Worm (Caenorhabditis elegans) whole organism, young adult: Measurements from ENCODE around the gene Y51H7C.10.

Experiments
- F57A8.1 ChIP-seq: fragments of 200-800 bp; sonication (Bioruptor generic); optimal IDR thresholded peaks from 2 replicates; lab custom pipeline; 2018; ENCODE audit warnings: mild to moderate bottlenecking, missing genetic modification characterization, moderate library complexity, missing compliant biosample characterization
- ama-1 ChIP-seq, 3 experiments: fragments of 150-350 bp in 1 of 3; sonication (generic microtip) in 2 of 3; optimal IDR thresholded peaks; 2 replicates each; lab custom pipeline; 2014 to 2018; ENCODE audit warnings: missing biosample characterization in 2 of 3, missing genetic modification characterization in 2 of 3, missing genetic modification reagents in 2 of 3
- attf-3 ChIP-seq: fragments of 200-800 bp; sonication (Bioruptor generic); conservative IDR thresholded peaks from 2 replicates; pipeline ENCODE4 v1.3.6; 2022; ENCODE audit warnings: missing genetic modification reagents, missing genetic modification characterization, missing compliant biosample characterization
- dox-1 ChIP-seq: fragments of 200-800 bp; sonication (Bioruptor generic); IDR thresholded peaks from 2 replicates; pipeline ENCODE4 v1.3.6; 2022; ENCODE audit warnings: missing genetic modification reagents, missing genetic modification characterization, missing compliant biosample characterization
- him-1 ChIP-seq: sonication (generic microtip); optimal IDR thresholded peaks from 2 replicates; lab custom pipeline; 2016; ENCODE audit warnings: missing genotype, missing genetic modification reagents, missing genetic modification characterization, missing compliant biosample characterization
- mel-28 ChIP-seq: sonication (generic microtip); optimal IDR thresholded peaks from 2 replicates; lab custom pipeline; 2016; ENCODE audit warnings: borderline replicate concordance, mild to moderate bottlenecking, missing genetic modification characterization, missing compliant biosample characterization
- nhr-27 ChIP-seq: fragments of 200-800 bp; sonication (Bioruptor generic); optimal IDR thresholded peaks from 2 replicates; lab custom pipeline; 2018; ENCODE audit warnings: mild to moderate bottlenecking, missing genetic modification characterization, moderate library complexity, missing compliant biosample characterization
- nhr-90 ChIP-seq: sonication (generic microtip); optimal IDR thresholded peaks from 2 replicates; lab custom pipeline; 2016; ENCODE audit warnings: missing genotype, mild to moderate bottlenecking, missing genetic modification characterization, missing compliant biosample characterization
- somi-1 ChIP-seq: fragments of 200-800 bp; sonication (Bioruptor generic); optimal IDR thresholded peaks from 2 replicates; lab custom pipeline; 2018; ENCODE audit warnings: mild to moderate bottlenecking, missing genetic modification characterization, missing compliant biosample characterization

- TF ChIP-seq F57A8.1 (no peak), dox-1 (GFP tag; lab: Robert Waterston, UW) (no peak), him-1 (tag; lab: Kevin White, UChicago) (no peak), nhr-90 (no peak), ama-1 (optimal IDR thresholded peaks at IDR 0.05; lab: Kevin White, UChicago) (no peak), ama-1 (GFP tag; optimal IDR thresholded peaks at IDR 0.05; lab: Kevin White, UChicago) (no peak), mel-28 (no peak), somi-1 (GFP tag; lab: Kevin White, UChicago) (no peak), nhr-27 (no peak), attf-3 (no peak)
Measured at ce11 chrII:1372966-1373365, 50.6 kb downstream of the Y51H7C.10 start.
